Worm (Caenorhabditis elegans) whole organism, L1 larva: ENCODE results near the gene spcs-2.

ENCODE experiments used
- C16A3.4 ChIP-seq: fragments of 150-350 bp; optimal IDR thresholded peaks from 2 replicates; lab custom pipeline; 2014; ENCODE audit warnings: missing biosample characterization, missing genetic modification characterization
- F16B12.6 ChIP-seq: fragments of 150-350 bp; optimal IDR thresholded peaks from 2 replicates; lab custom pipeline; 2014; ENCODE audit warnings: missing biosample characterization, missing genetic modification characterization
- Y116A8C.19 ChIP-seq: sonication (generic microtip); optimal IDR thresholded peaks from 2 replicates; lab custom pipeline; 2016; ENCODE audit warnings: missing compliant biosample characterization, missing genetic modification characterization, borderline replicate concordance
- aha-1 ChIP-seq: fragments of 150-350 bp; optimal IDR thresholded peaks from 2 replicates; lab custom pipeline; 2014; ENCODE audit warnings: missing biosample characterization, missing genetic modification characterization
- ama-1 ChIP-seq: fragments of 150-350 bp; optimal IDR thresholded peaks from 2 replicates; lab custom pipeline; 2014
- blmp-1 ChIP-seq: fragments of 150-350 bp; optimal IDR thresholded peaks from 2 replicates; lab custom pipeline; 2014; ENCODE audit warnings: missing biosample characterization, missing genetic modification characterization
- ceh-63 ChIP-seq: fragments of 200-800 bp; sonication (Bioruptor generic); optimal IDR thresholded peaks from 2 replicates; lab custom pipeline; 2018; ENCODE audit warnings: mild to moderate bottlenecking, missing genetic modification characterization, missing compliant biosample characterization
- dpl-1 ChIP-seq, 3 experiments: fragments of 150-350 bp in 2 of 3; sonication (generic microtip) in 1 of 3; optimal IDR thresholded peaks; 2 replicates each; lab custom pipeline; 2014 to 2017; ENCODE audit warnings: missing biosample characterization in 3 of 3, missing genetic modification characterization in 3 of 3, missing genetic modification reagents in 3 of 3
- ets-5 ChIP-seq: fragments of 200-800 bp; sonication (Bioruptor generic); IDR thresholded peaks from 2 replicates; pipeline ENCODE4 v1.3.6; 2022; ENCODE audit warnings: missing genetic modification characterization, missing compliant biosample characterization
- fkh-10 ChIP-seq: sonication (generic microtip); optimal IDR thresholded peaks from 2 replicates; lab custom pipeline; 2017; ENCODE audit warnings: missing biosample characterization, missing genetic modification reagents, missing genetic modification characterization
- fos-1 ChIP-seq: fragments of 150-350 bp; optimal IDR thresholded peaks from 2 replicates; lab custom pipeline; 2014; ENCODE audit warnings: missing biosample characterization, missing genetic modification characterization
- grh-1 ChIP-seq: fragments of 200-800 bp; sonication (Bioruptor generic); IDR thresholded peaks from 2 replicates; pipeline ENCODE4 v1.3.6; 2022; ENCODE audit warnings: missing genetic modification reagents, missing genetic modification characterization, missing compliant biosample characterization
- hlh-17 ChIP-seq: fragments of 200-800 bp; sonication (Bioruptor generic); optimal IDR thresholded peaks from 2 replicates; lab custom pipeline; 2018; ENCODE audit warnings: missing genetic modification characterization, mild to moderate bottlenecking, missing compliant biosample characterization, moderate library complexity, borderline replicate concordance
- irx-1 ChIP-seq: sonication (generic microtip); optimal IDR thresholded peaks from 2 replicates; lab custom pipeline; 2016; ENCODE audit warnings: missing genetic modification characterization, missing compliant biosample characterization
- jun-1 ChIP-seq: fragments of 150-350 bp; optimal IDR thresholded peaks from 2 replicates; lab custom pipeline; 2014; ENCODE audit warnings: missing biosample characterization, missing genetic modification reagents, missing genetic modification characterization
- lin-15B ChIP-seq: fragments of 150-350 bp; sonication (generic microtip); optimal IDR thresholded peaks from 3 replicates; lab custom pipeline; 2014; ENCODE audit warnings: missing biosample characterization, missing genetic modification characterization
- lin-35 ChIP-seq, 2 experiments: fragments of 150-350 bp; optimal IDR thresholded peaks; 2 replicates each; lab custom pipeline; 2014; ENCODE audit warnings: missing biosample characterization in 2 of 2, missing genetic modification characterization in 2 of 2, missing genetic modification reagents in 2 of 2
- lsy-2 ChIP-seq, 2 experiments: fragments of 150-350 bp; optimal IDR thresholded peaks; 2 replicates each; lab custom pipeline; 2014; ENCODE audit warnings: missing biosample characterization in 2 of 2, missing genetic modification characterization in 2 of 2
- nhr-11 ChIP-seq: fragments of 150-350 bp; optimal IDR thresholded peaks from 2 replicates; lab custom pipeline; 2014; ENCODE audit warnings: missing biosample characterization, missing genetic modification characterization
- nhr-19 ChIP-seq: fragments of 200-800 bp; sonication (Bioruptor generic); conservative IDR thresholded peaks from 2 replicates; pipeline ENCODE4 v1.3.6; 2022; ENCODE audit warnings: missing genetic modification characterization, missing compliant biosample characterization
- nhr-28 ChIP-seq: fragments of 150-350 bp; optimal IDR thresholded peaks from 2 replicates; lab custom pipeline; 2014; ENCODE audit warnings: missing biosample characterization, missing genetic modification characterization
- nhr-47 ChIP-seq: sonication (generic microtip); optimal IDR thresholded peaks from 2 replicates; lab custom pipeline; 2016; ENCODE audit warnings: mild to moderate bottlenecking, missing genetic modification characterization, moderate library complexity, missing compliant biosample characterization
- nhr-77 ChIP-seq: fragments of 150-350 bp; optimal IDR thresholded peaks from 2 replicates; lab custom pipeline; 2014; ENCODE audit warnings: missing biosample characterization, missing genetic modification characterization
- nhr-84 ChIP-seq: sonication (generic microtip); optimal IDR thresholded peaks from 2 replicates; lab custom pipeline; 2017; ENCODE audit warnings: missing biosample characterization, missing genetic modification characterization
- pag-3 ChIP-seq: sonication (generic microtip); optimal IDR thresholded peaks from 2 replicates; lab custom pipeline; 2017; ENCODE audit warnings: missing genetic modification characterization, mild to moderate bottlenecking, missing compliant biosample characterization, antibody characterized with exemption, borderline replicate concordance; ENCODE audit not compliant: insufficient read depth
- pax-3 ChIP-seq: fragments of 200-800 bp; sonication (Bioruptor generic); optimal IDR thresholded peaks from 2 replicates; lab custom pipeline; 2018; ENCODE audit warnings: mild to moderate bottlenecking, missing genetic modification characterization, moderate library complexity, missing compliant biosample characterization
- rnt-1 ChIP-seq: sonication (generic microtip); optimal IDR thresholded peaks from 2 replicates; lab custom pipeline; 2016; ENCODE audit warnings: mild to moderate bottlenecking, missing genetic modification characterization, moderate library complexity, missing compliant biosample characterization
- skn-1 ChIP-seq: fragments of 150-350 bp; optimal IDR thresholded peaks from 2 replicates; lab custom pipeline; 2014; ENCODE audit warnings: missing biosample characterization, missing genetic modification characterization
- snpc-4 ChIP-seq: fragments of 150-350 bp; optimal IDR thresholded peaks from 2 replicates; lab custom pipeline; 2014; ENCODE audit warnings: missing biosample characterization, missing genetic modification characterization
- snu-23 ChIP-seq: sonication (generic microtip); optimal IDR thresholded peaks from 2 replicates; lab custom pipeline; 2016; ENCODE audit warnings: missing genetic modification characterization, missing compliant biosample characterization
- unc-130 ChIP-seq: fragments of 150-350 bp; optimal IDR thresholded peaks from 2 replicates; lab custom pipeline; 2017; ENCODE audit warnings: missing biosample characterization, missing genetic modification characterization, inconsistent platforms
- unc-98 ChIP-seq: fragments of 200-800 bp; sonication (Bioruptor generic); IDR thresholded peaks from 2 replicates; pipeline ENCODE4 v1.3.6; 2022; ENCODE audit warnings: missing genetic modification characterization, missing compliant biosample characterization
- xbp-1 ChIP-seq: sonication (generic microtip); optimal IDR thresholded peaks from 2 replicates; lab custom pipeline; 2016; ENCODE audit warnings: missing genetic modification characterization, missing compliant biosample characterization
- zag-1 ChIP-seq: fragments of 150-350 bp; optimal IDR thresholded peaks from 2 replicates; lab custom pipeline; 2014; ENCODE audit warnings: missing biosample characterization, missing genetic modification characterization
- ztf-11 ChIP-seq, 2 experiments: sonication (generic microtip); optimal IDR thresholded peaks; 2 replicates each; lab custom pipeline; 2016 to 2017; ENCODE audit warnings: missing genetic modification characterization in 2 of 2, missing biosample characterization in 1 of 2, missing compliant biosample characterization in 1 of 2

Gene spcs-2

ce11 chrIII:12877527-12878234, 2.9 kb downstream of the spcs-2 start, which contains the start of the genes cec-7 and enu-3.5:
Gene cec-7 (minus strand): TSS chrIII:12877577.
Gene enu-3.5 (plus strand): TSS chrIII:12878196.
- TF ChIP-seq unc-98 (GFP tag; lab: Robert Waterston, UW) = 0 out of 2 replicates have a peak, but pooled peaks have one; percentile 13
- TF ChIP-seq jun-1 (tag; lab: Kevin White, UChicago) = no peak
- TF ChIP-seq nhr-77 (tag; lab: Kevin White, UChicago) = no peak
- TF ChIP-seq xbp-1 (tag; lab: Kevin White, UChicago) = no peak

- TF ChIP-seq ztf-11 (tag; optimal IDR thresholded peaks at IDR 0.05; lab: Kevin White, UChicago) = no peak
- TF ChIP-seq rnt-1 = no peak
- no peak for TF ChIP-seq lin-35 (GFP tag; optimal IDR thresholded peaks at IDR 0.05; lab: Kevin White, UChicago)
- TF ChIP-seq dpl-1 (GFP tag; optimal IDR thresholded peaks at IDR 0.05; lab: Kevin White, UChicago) = no peak
- TF ChIP-seq jun-1 (tag; lab: Kevin White, UChicago) = no peak
- TF ChIP-seq blmp-1 = no peak
- TF ChIP-seq ceh-63 = no peak
- no peak for TF ChIP-seq ama-1 (lab: Kevin White, UChicago)
- TF ChIP-seq xbp-1 (tag; lab: Kevin White, UChicago) = no peak
- no peak for TF ChIP-seq skn-1 (tag; lab: Kevin White, UChicago)
- TF ChIP-seq nhr-11 (tag; lab: Kevin White, UChicago) = no peak
- TF ChIP-seq fos-1 (tag; lab: Kevin White, UChicago) = no peak
- no peak for TF ChIP-seq F16B12.6 (tag; lab: Kevin White, UChicago)
- TF ChIP-seq hlh-17 (GFP tag; lab: Kevin White, UChicago) = no peak
- TF ChIP-seq pax-3 (tag; lab: Kevin White, UChicago) = no peak
- no peak for TF ChIP-seq fkh-10 (GFP tag; lab: Kevin White, UChicago)
- TF ChIP-seq snu-23 (GFP tag; lab: Kevin White, UChicago) = no peak
- TF ChIP-seq nhr-19 (GFP tag; lab: Robert Waterston, UW) = no peak
- TF ChIP-seq C16A3.4 (tag; lab: Kevin White, UChicago) = no peak
Measured at ce11 chrIII:12880704-12881103, 5.9 kb downstream of the spcs-2 start.

ce11 chrIII:12885153-12885552, 10.3 kb downstream of the spcs-2 start:
- TF ChIP-seq grh-1 (GFP tag; lab: Robert Waterston, UW) = no peak
- TF ChIP-seq aha-1 (tag; lab: Kevin White, UChicago) = no peak
- no peak for TF ChIP-seq snpc-4 (tag; lab: Kevin White, UChicago)
- no peak for TF ChIP-seq zag-1 (tag; lab: Kevin White, UChicago)
- no peak for TF ChIP-seq lin-15B (tag; lab: Kevin White, UChicago)
- no peak for TF ChIP-seq unc-130 (tag; lab: Kevin White, UChicago)
- no peak for TF ChIP-seq xbp-1 (tag; lab: Kevin White, UChicago)
- no peak for TF ChIP-seq nhr-77 (tag; lab: Kevin White, UChicago)
- no peak for TF ChIP-seq irx-1 (tag; lab: Kevin White, UChicago)
- TF ChIP-seq Y116A8C.19 = no peak
- no peak for TF ChIP-seq ets-5 (GFP tag; lab: Robert Waterston, UW)
- TF ChIP-seq nhr-47 (tag; lab: Kevin White, UChicago) = no peak
- no peak for TF ChIP-seq nhr-28 (tag; lab: Kevin White, UChicago)

ce11 chrIII:12891580-12891979, 16.7 kb downstream of the spcs-2 start, which contains the start of the genes Y37D8A.29 and unc-71:
Gene Y37D8A.29 (minus strand): TSS chrIII:12891680.
Gene unc-71 (minus strand): TSS chrIII:12891738.
- TF ChIP-seq rnt-1 = no peak

- no peak for TF ChIP-seq pag-3 (tag; lab: Kevin White, UChicago)
- no peak for TF ChIP-seq grh-1 (GFP tag; lab: Robert Waterston, UW)
- TF ChIP-seq nhr-84 = no peak
- TF ChIP-seq lsy-2 (tag; optimal IDR thresholded peaks at IDR 0.05; lab: Kevin White, UChicago) = no peak
- no peak for TF ChIP-seq zag-1 (tag; lab: Kevin White, UChicago)
- TF ChIP-seq fkh-10 (GFP tag; lab: Kevin White, UChicago) = peak; percentile 63
Measured at ce11 chrIII:12892767-12893166, 17.9 kb downstream of the spcs-2 start.
